Fruit fly (Drosophila melanogaster) whole organism, embryonic: ENCODE data around the gene Chchd2.

Experiments used
- CG1602 ChIP-seq: fragments of 200-800 bp; sonication (Bioruptor generic); optimal IDR thresholded peaks from 3 replicates; lab custom pipeline; 2016; ENCODE audit warnings: missing biosample characterization, missing genetic modification characterization
- Dbx ChIP-seq: fragments of 200-800 bp; sonication (Bioruptor generic); IDR thresholded peaks from 3 replicates; pipeline ENCODE4 v1.3.6; 2022; ENCODE audit warnings: missing biosample characterization, missing genetic modification characterization
- Hr51 ChIP-seq, 2 experiments: fragments of 200-800 bp; sonication (Bioruptor generic); optimal IDR thresholded peaks; 2 replicates in 1 of 2; 3 replicates in 1 of 2; lab custom pipeline; 2016 to 2018; ENCODE audit warnings: missing biosample characterization in 2 of 2, missing genetic modification characterization in 2 of 2, mild to moderate bottlenecking in 1 of 2, moderate library complexity in 1 of 2
- Hsf ChIP-seq: fragments of 200-800 bp; sonication (Bioruptor generic); optimal IDR thresholded peaks from 3 replicates; lab custom pipeline; 2016; ENCODE audit warnings: missing biosample characterization, missing genetic modification characterization
- az2 ChIP-seq: fragments of 200-800 bp; sonication (Bioruptor generic); optimal IDR thresholded peaks from 3 replicates; lab custom pipeline; 2016; ENCODE audit warnings: missing biosample characterization, missing genetic modification characterization
- ftz-f1 ChIP-seq: fragments of 200-800 bp; sonication (Bioruptor generic); optimal IDR thresholded peaks from 2 replicates; lab custom pipeline; 2016; ENCODE audit warnings: missing biosample characterization, missing genetic modification characterization
- gt ChIP-seq: fragments of 200-800 bp; sonication (Bioruptor generic); IDR thresholded peaks from 2 replicates; pipeline ENCODE4 v1.3.6; 2022; ENCODE audit warnings: missing biosample characterization, missing genetic modification characterization
- ttk ChIP-seq: fragments of 200-800 bp; sonication (Bioruptor generic); IDR thresholded peaks from 2 replicates; pipeline ENCODE4 v2.1.2; 2022; ENCODE audit warnings: missing biosample characterization, missing genetic modification characterization
- unc-4 ChIP-seq: fragments of 200-800 bp; sonication (Bioruptor generic); IDR thresholded peaks from 2 replicates; pipeline ENCODE4 v1.3.6; 2022; ENCODE audit warnings: missing biosample characterization, missing genetic modification characterization; ENCODE audit not compliant: partially characterized antibody

DNA sequence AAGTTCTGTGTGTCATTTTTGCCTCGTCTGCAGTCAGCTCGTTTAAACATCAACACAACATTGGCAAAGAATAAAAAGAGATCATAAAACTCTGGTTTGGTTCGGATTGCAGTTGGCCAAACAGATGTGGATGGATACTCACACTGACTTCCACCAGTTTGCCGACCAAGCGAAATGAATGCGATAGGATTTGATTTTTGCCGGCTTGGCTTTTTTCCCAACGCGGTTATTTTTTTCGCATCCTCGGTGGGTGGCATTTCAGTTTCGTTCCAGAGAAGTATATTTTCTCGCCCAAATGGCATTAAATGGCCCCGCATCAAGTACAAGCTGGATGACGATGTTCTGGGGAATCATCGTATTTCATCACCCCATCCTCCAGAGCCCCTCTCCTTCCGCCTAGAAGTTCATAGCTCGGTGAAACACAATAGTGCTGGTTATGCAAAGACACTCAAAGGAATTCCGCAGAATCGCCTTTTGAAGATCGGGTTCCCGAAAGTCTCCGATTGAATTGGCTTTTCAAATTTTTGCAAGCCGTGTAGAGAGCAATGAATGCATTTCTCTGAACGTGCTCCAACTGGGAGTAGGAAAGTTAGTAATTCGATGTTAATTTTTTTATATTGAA lies 38.1 kb upstream of the Chchd2 start:
- no peak for TF ChIP-seq ttk (GFP tag; lab: Robert Waterston, UW)
- no peak for TF ChIP-seq CG1602 (GFP tag; lab: Kevin White, UChicago)
- TF ChIP-seq gt (GFP tag; lab: Robert Waterston, UW) = no peak
- no peak for TF ChIP-seq Dbx (GFP tag; lab: Robert Waterston, UW)
- TF ChIP-seq ftz-f1 (GFP tag; lab: Kevin White, UChicago) = no peak
- no peak for TF ChIP-seq unc-4
- TF ChIP-seq az2 (GFP tag; lab: Kevin White, UChicago) = no peak
- no peak for TF ChIP-seq Hsf
- no peak for TF ChIP-seq Hr51 (GFP tag; optimal IDR thresholded peaks at IDR 0.05; lab: Kevin White, UChicago)
